Fruit fly (Drosophila melanogaster) whole organism, embryonic: ENCODE data around the gene CG32487.

Experiments
- Aef1 ChIP-seq: fragments of 200-800 bp; sonication (Bioruptor generic); IDR thresholded peaks from 3 replicates; pipeline ENCODE4 v1.3.6; 2022; ENCODE audit warnings: missing biosample characterization, missing genetic modification characterization
- CG10267 ChIP-seq: fragments of 200-800 bp; sonication (Bioruptor generic); optimal IDR thresholded peaks from 2 replicates; lab custom pipeline; 2018; ENCODE audit warnings: missing biosample characterization, mild to moderate bottlenecking, missing genetic modification characterization, moderate library complexity
- CG10321 ChIP-seq: fragments of 200-800 bp; sonication (Bioruptor generic); IDR thresholded peaks from 2 replicates; pipeline ENCODE4 v1.3.6; 2022; ENCODE audit warnings: missing biosample characterization, missing genetic modification characterization
- CG10654 ChIP-seq: fragments of 200-800 bp; sonication (Bioruptor generic); optimal IDR thresholded peaks from 2 replicates; lab custom pipeline; 2016; ENCODE audit warnings: missing biosample characterization, missing genetic modification characterization
- CG12744 ChIP-seq: fragments of 200-800 bp; sonication (Bioruptor generic); optimal IDR thresholded peaks from 2 replicates; lab custom pipeline; 2016; ENCODE audit warnings: missing biosample characterization, missing genetic modification characterization
- CG15073 ChIP-seq: fragments of 200-800 bp; sonication (Bioruptor generic); optimal IDR thresholded peaks from 2 replicates; lab custom pipeline; 2016; ENCODE audit warnings: missing biosample characterization, missing genetic modification characterization
- CG15479 ChIP-seq: fragments of 200-800 bp; sonication (Bioruptor generic); optimal IDR thresholded peaks from 3 replicates; lab custom pipeline; 2019; ENCODE audit warnings: missing biosample characterization, mild to moderate bottlenecking, missing genetic modification characterization, moderate library complexity
- CG16813 ChIP-seq: fragments of 200-800 bp; sonication (Bioruptor generic); IDR thresholded peaks from 3 replicates; pipeline ENCODE4 v1.3.6; 2022; ENCODE audit warnings: missing biosample characterization, missing genetic modification characterization; ENCODE audit not compliant: partially characterized antibody
- CG17385 ChIP-seq: fragments of 200-800 bp; sonication (Bioruptor generic); optimal IDR thresholded peaks from 3 replicates; lab custom pipeline; 2018; ENCODE audit warnings: missing biosample characterization, mild to moderate bottlenecking, missing genetic modification characterization
- CG17829 ChIP-seq: fragments of 200-800 bp; optimal IDR thresholded peaks from 2 replicates; lab custom pipeline; 2019; ENCODE audit warnings: missing biosample characterization, mild to moderate bottlenecking, missing genetic modification characterization, moderate library complexity
- CG18476 ChIP-seq: fragments of 200-800 bp; sonication (Bioruptor generic); optimal IDR thresholded peaks from 2 replicates; lab custom pipeline; 2016; ENCODE audit warnings: missing biosample characterization, mild to moderate bottlenecking, missing genetic modification characterization
- CG3281 ChIP-seq: fragments of 200-800 bp; sonication (Bioruptor generic); optimal IDR thresholded peaks from 3 replicates; lab custom pipeline; 2017; ENCODE audit warnings: missing biosample characterization, mild to moderate bottlenecking, missing genetic modification characterization
- CG3838 ChIP-seq: fragments of 200-800 bp; sonication (Bioruptor generic); optimal IDR thresholded peaks from 3 replicates; lab custom pipeline; 2016; ENCODE audit warnings: missing biosample characterization, missing genetic modification characterization
- CG4424 ChIP-seq: fragments of 200-800 bp; sonication (Bioruptor generic); optimal IDR thresholded peaks from 3 replicates; lab custom pipeline; 2016; ENCODE audit warnings: missing biosample characterization, missing genetic modification characterization
- CG4617 ChIP-seq: fragments of 200-800 bp; sonication (Bioruptor generic); optimal IDR thresholded peaks from 3 replicates; lab custom pipeline; 2016; ENCODE audit warnings: missing biosample characterization, missing genetic modification characterization, borderline replicate concordance
- CG4730 ChIP-seq: fragments of 200-800 bp; sonication (Bioruptor generic); IDR thresholded peaks from 2 replicates; pipeline ENCODE4 v1.3.6; 2022; ENCODE audit warnings: missing biosample characterization, missing genetic modification characterization
- CG5953 ChIP-seq: fragments of 200-800 bp; sonication (Bioruptor generic); IDR thresholded peaks from 2 replicates; pipeline ENCODE4 v1.3.6; 2022; ENCODE audit warnings: missing biosample characterization, missing genetic modification characterization
- CG8359 ChIP-seq: fragments of 200-800 bp; sonication (Bioruptor generic); optimal IDR thresholded peaks from 2 replicates; lab custom pipeline; 2017; ENCODE audit warnings: missing biosample characterization, mild to moderate bottlenecking, missing genetic modification characterization, borderline replicate concordance
- CG9609 ChIP-seq: fragments of 200-800 bp; sonication (Bioruptor generic); optimal IDR thresholded peaks from 3 replicates; lab custom pipeline; 2016; ENCODE audit warnings: missing biosample characterization, missing genetic modification characterization
- CTCF ChIP-seq: fragments of 200-800 bp; sonication (Bioruptor generic); optimal IDR thresholded peaks from 2 replicates; lab custom pipeline; 2017; ENCODE audit warnings: missing biosample characterization, mild to moderate bottlenecking, missing genetic modification characterization, moderate library complexity
- Camta ChIP-seq: fragments of 200-800 bp; sonication (Bioruptor generic); optimal IDR thresholded peaks from 2 replicates; lab custom pipeline; 2016; ENCODE audit warnings: missing biosample characterization, missing genetic modification characterization
- CrebB ChIP-seq: fragments of 200-800 bp; sonication (Bioruptor generic); optimal IDR thresholded peaks from 3 replicates; lab custom pipeline; 2018; ENCODE audit warnings: missing biosample characterization, mild to moderate bottlenecking, missing genetic modification characterization
- ERR ChIP-seq: fragments of 200-800 bp; sonication (Bioruptor generic); optimal IDR thresholded peaks from 2 replicates; lab custom pipeline; 2016; ENCODE audit warnings: missing biosample characterization, missing genetic modification characterization
- HLH3B ChIP-seq: fragments of 200-800 bp; sonication (Bioruptor generic); IDR thresholded peaks from 2 replicates; pipeline ENCODE4 v1.3.6; 2022; ENCODE audit warnings: missing biosample characterization, missing genetic modification characterization
- Hmr ChIP-seq: fragments of 200-800 bp; sonication (Bioruptor generic); optimal IDR thresholded peaks from 3 replicates; lab custom pipeline; 2017; ENCODE audit warnings: mild to moderate bottlenecking, missing biosample characterization, missing genetic modification reagents, missing genetic modification characterization
- Hmx ChIP-seq: fragments of 200-800 bp; sonication (Bioruptor generic); optimal IDR thresholded peaks from 2 replicates; lab custom pipeline; 2016; ENCODE audit warnings: missing biosample characterization, missing genetic modification characterization
- Mad ChIP-seq: fragments of 200-800 bp; sonication (Bioruptor generic); optimal IDR thresholded peaks from 2 replicates; lab custom pipeline; 2016; ENCODE audit warnings: missing biosample characterization, missing genetic modification characterization
- NC2α ChIP-seq: fragments of 200-800 bp; sonication (Bioruptor generic); optimal IDR thresholded peaks from 2 replicates; lab custom pipeline; 2016; ENCODE audit warnings: missing biosample characterization, missing genetic modification characterization
- Vsx1 ChIP-seq: fragments of 200-800 bp; sonication (Bioruptor generic); optimal IDR thresholded peaks from 2 replicates; lab custom pipeline; 2017; ENCODE audit warnings: missing biosample characterization, mild to moderate bottlenecking, missing genetic modification characterization, missing genetic modification reagents
- btn ChIP-seq: fragments of 200-800 bp; sonication (Bioruptor generic); optimal IDR thresholded peaks from 2 replicates; lab custom pipeline; 2016; ENCODE audit warnings: missing biosample characterization, missing genetic modification characterization
- disco-r ChIP-seq: fragments of 200-800 bp; sonication (Bioruptor generic); optimal IDR thresholded peaks from 2 replicates; lab custom pipeline; 2016; ENCODE audit warnings: missing biosample characterization, missing genetic modification characterization
- ftz-f1 ChIP-seq: fragments of 200-800 bp; sonication (Bioruptor generic); optimal IDR thresholded peaks from 2 replicates; lab custom pipeline; 2016; ENCODE audit warnings: missing biosample characterization, missing genetic modification characterization
- grn ChIP-seq: fragments of 200-800 bp; sonication (Bioruptor generic); optimal IDR thresholded peaks from 3 replicates; lab custom pipeline; 2017; ENCODE audit warnings: missing biosample characterization, missing genetic modification characterization
- hb ChIP-seq: fragments of 200-800 bp; sonication (Bioruptor generic); IDR thresholded peaks from 3 replicates; pipeline ENCODE4 v1.3.6; 2022; ENCODE audit warnings: missing biosample characterization, missing genetic modification characterization; ENCODE audit not compliant: partially characterized antibody
- lmd ChIP-seq: fragments of 200-800 bp; sonication (Bioruptor generic); IDR thresholded peaks from 2 replicates; pipeline ENCODE4 v1.3.6; 2022; ENCODE audit warnings: missing biosample characterization, missing genetic modification characterization
- nmo ChIP-seq: fragments of 200-800 bp; sonication (Bioruptor generic); optimal IDR thresholded peaks from 2 replicates; lab custom pipeline; 2018; ENCODE audit warnings: missing biosample characterization, mild to moderate bottlenecking, missing genetic modification characterization, moderate library complexity
- oc ChIP-seq: fragments of 200-800 bp; sonication (Bioruptor generic); optimal IDR thresholded peaks from 2 replicates; lab custom pipeline; 2018; ENCODE audit warnings: missing biosample characterization, mild to moderate bottlenecking, missing genetic modification characterization, moderate library complexity
- odd ChIP-seq: fragments of 200-800 bp; sonication (Bioruptor generic); optimal IDR thresholded peaks from 2 replicates; lab custom pipeline; 2017; ENCODE audit warnings: missing biosample characterization, mild to moderate bottlenecking, missing genetic modification characterization
- pfk ChIP-seq: fragments of 200-800 bp; sonication (Bioruptor generic); optimal IDR thresholded peaks from 2 replicates; lab custom pipeline; 2018; ENCODE audit warnings: missing biosample characterization, mild to moderate bottlenecking, missing genetic modification characterization, moderate library complexity
- pho ChIP-seq: fragments of 200-800 bp; sonication (Bioruptor generic); optimal IDR thresholded peaks from 2 replicates; lab custom pipeline; 2016; ENCODE audit warnings: missing biosample characterization, missing genetic modification characterization
- row ChIP-seq: fragments of 200-800 bp; sonication (Bioruptor generic); IDR thresholded peaks from 3 replicates; pipeline ENCODE4 v1.3.6; 2022; ENCODE audit warnings: missing biosample characterization, missing genetic modification characterization
- sd ChIP-seq: fragments of 200-800 bp; sonication (Bioruptor generic); optimal IDR thresholded peaks from 3 replicates; lab custom pipeline; 2018; ENCODE audit warnings: missing biosample characterization, mild to moderate bottlenecking, missing genetic modification characterization, moderate library complexity
- sisA ChIP-seq: fragments of 200-800 bp; sonication (Bioruptor generic); IDR thresholded peaks from 2 replicates; pipeline ENCODE4 v1.3.6; 2022; ENCODE audit warnings: missing biosample characterization, missing genetic modification characterization
- sna ChIP-seq: fragments of 200-800 bp; sonication (Bioruptor generic); IDR thresholded peaks from 2 replicates; pipeline ENCODE4 v1.3.6; 2022; ENCODE audit warnings: missing biosample characterization, missing genetic modification characterization; ENCODE audit not compliant: partially characterized antibody
- so ChIP-seq: fragments of 200-800 bp; sonication (Bioruptor generic); IDR thresholded peaks from 3 replicates; pipeline ENCODE4 v1.3.6; 2022; ENCODE audit warnings: missing biosample characterization, missing genetic modification characterization
- tll ChIP-seq, 2 experiments: fragments of 200-800 bp in 1 of 2; fragments of >200 bp in 1 of 2; sonication (Bioruptor generic) in 1 of 2; optimal IDR thresholded peaks; 2 replicates each; lab custom pipeline; 2017 to 2019; ENCODE audit warnings: missing biosample characterization in 2 of 2, missing genetic modification characterization in 2 of 2, mild to moderate bottlenecking in 1 of 2, moderate library complexity in 1 of 2
- tx ChIP-seq: fragments of 200-800 bp; sonication (Bioruptor generic); optimal IDR thresholded peaks from 2 replicates; lab custom pipeline; 2016; ENCODE audit warnings: missing biosample characterization, missing genetic modification characterization
- unc-4 ChIP-seq: fragments of 200-800 bp; sonication (Bioruptor generic); IDR thresholded peaks from 2 replicates; pipeline ENCODE4 v1.3.6; 2022; ENCODE audit warnings: missing biosample characterization, missing genetic modification characterization; ENCODE audit not compliant: partially characterized antibody

The CG32487 gene

DNA sequence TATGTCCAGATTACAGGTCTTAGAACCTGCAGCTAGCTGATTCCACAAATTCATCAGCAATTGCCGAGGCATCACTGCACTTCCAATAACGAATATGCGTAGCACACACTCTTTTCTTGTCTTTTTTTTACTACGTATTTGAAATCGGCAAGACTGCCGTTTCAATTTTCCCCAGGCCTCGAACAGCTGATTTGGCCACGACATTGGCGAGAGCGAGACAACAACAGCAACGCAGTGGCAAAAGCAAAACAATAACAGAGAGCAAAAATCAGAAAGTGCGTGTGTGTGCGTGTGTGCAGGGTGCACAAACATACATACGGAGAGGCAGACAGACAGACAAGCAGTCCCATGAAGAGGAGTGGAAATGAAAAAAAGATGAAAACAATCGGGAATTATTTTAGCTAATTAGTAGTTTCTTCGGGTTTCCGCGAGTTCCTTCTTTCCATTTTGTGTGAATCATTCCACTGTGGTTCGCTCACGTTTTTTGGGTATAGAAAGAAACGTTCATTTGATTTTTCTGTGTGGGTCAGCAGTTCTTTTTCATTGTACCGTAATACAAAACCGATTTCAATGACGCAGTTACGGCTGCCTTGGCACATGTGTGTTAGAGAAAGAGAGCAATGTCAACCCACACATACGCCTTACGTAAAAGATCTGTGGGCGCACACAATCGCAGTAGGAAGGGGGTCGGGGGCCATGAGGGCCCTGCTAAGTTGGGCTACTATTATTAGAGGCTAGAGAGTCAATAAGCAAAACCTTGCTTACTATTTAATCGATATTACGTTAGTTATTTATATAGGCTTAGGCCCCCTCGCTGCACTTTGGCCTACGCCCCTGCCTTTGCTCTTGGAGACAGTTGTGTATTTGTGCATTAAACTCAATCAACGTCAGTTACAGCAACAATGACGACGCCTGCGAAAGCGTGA, 43.3 kb upstream of the CG32487 start (continued):
- TF ChIP-seq CG15479 (GFP tag; lab: Kevin White, UChicago), result peak; percentile 6
- TF ChIP-seq unc-4 (GFP tag; lab: Robert Waterston, UW), result peak; percentile 31; the same call in 1 of the 2 replicates
- TF ChIP-seq sd, result peak; percentile 88
- TF ChIP-seq tx (GFP tag; lab: Kevin White, UChicago), result peak; percentile 98
- peak; percentile 97 for TF ChIP-seq nmo (GFP tag; lab: Kevin White, UChicago)
- no peak for TF ChIP-seq hb (GFP tag; lab: Robert Waterston, UW)
- peak; percentile 96 for TF ChIP-seq CrebB (tag; lab: Kevin White, UChicago)
- TF ChIP-seq CG12744 (GFP tag; lab: Kevin White, UChicago), result peak; percentile 98
- peak; percentile 99 for TF ChIP-seq CG9609 (GFP tag; lab: Kevin White, UChicago)
- peak; percentile 99 for TF ChIP-seq HLH3B (GFP tag; lab: Robert Waterston, UW)
- peak; percentile 100 for TF ChIP-seq sisA (GFP tag; lab: Robert Waterston, UW)
- TF ChIP-seq grn (GFP tag; lab: Kevin White, UChicago), result peak; percentile 88
- peak; percentile 95 for TF ChIP-seq CG3838 (GFP tag; lab: Kevin White, UChicago)
- peak; percentile 98 for TF ChIP-seq Camta (GFP tag; lab: Kevin White, UChicago)
- TF ChIP-seq lmd (GFP tag; lab: Robert Waterston, UW), result peak; percentile 99
- peak; percentile 98 for TF ChIP-seq CG4424 (GFP tag; lab: Kevin White, UChicago)
- peak; percentile 99 for TF ChIP-seq pho
- peak; percentile 98 for TF ChIP-seq oc (tag; lab: Kevin White, UChicago)
- peak; percentile 96 for TF ChIP-seq ftz-f1 (GFP tag; lab: Kevin White, UChicago)
- peak; percentile 94 for TF ChIP-seq CG17385
- TF ChIP-seq CG18476 (GFP tag; lab: Kevin White, UChicago), result peak; percentile 97
- peak; percentile 99 for TF ChIP-seq row (GFP tag; lab: Robert Waterston, UW)
- peak; percentile 97 for TF ChIP-seq btn (GFP tag; lab: Kevin White, UChicago)
- TF ChIP-seq CG4730 (GFP tag; lab: Robert Waterston, UW), result peak; percentile 99
- peak; percentile 23; the same call in 1 of the 2 replicates for TF ChIP-seq sna (GFP tag; lab: Robert Waterston, UW)
- peak; percentile 88 for TF ChIP-seq CG10267 (tag; lab: Kevin White, UChicago)
- no peak for TF ChIP-seq CG16813 (GFP tag; lab: Robert Waterston, UW)
- TF ChIP-seq odd, result peak; percentile 94
- peak; percentile 98 for TF ChIP-seq CG3281 (GFP tag; lab: Kevin White, UChicago)
- TF ChIP-seq CG10654 (GFP tag; lab: Kevin White, UChicago), result peak; percentile 98
- peak; percentile 97 for TF ChIP-seq CG17829 (tag; lab: Kevin White, UChicago)
- TF ChIP-seq Mad (GFP tag; lab: Kevin White, UChicago), result peak; percentile 98
- peak; percentile 99 for TF ChIP-seq CG5953
- peak; percentile 98 for TF ChIP-seq ERR
- TF ChIP-seq Hmr, result peak; percentile 99
- TF ChIP-seq pfk (GFP tag; lab: Kevin White, UChicago), result peak; percentile 63
- TF ChIP-seq CG4617 (GFP tag; lab: Kevin White, UChicago), result peak; percentile 98
- peak; percentile 96 for TF ChIP-seq disco-r (GFP tag; lab: Kevin White, UChicago)
- TF ChIP-seq Hmx (GFP tag; lab: Kevin White, UChicago), result peak; percentile 96
- TF ChIP-seq Aef1, result peak; percentile 99
- peak; percentile 65 for TF ChIP-seq CTCF (GFP tag; lab: Kevin White, UChicago)
- TF ChIP-seq Vsx1 (GFP tag; lab: Kevin White, UChicago), result peak; percentile 92
- peak; percentile 96 for TF ChIP-seq CG10321 (GFP tag; lab: Robert Waterston, UW)
- peak; percentile 98 for TF ChIP-seq NC2α (GFP tag; lab: Kevin White, UChicago)
- peak; percentile 99 for TF ChIP-seq so
- TF ChIP-seq tll (GFP tag; optimal IDR thresholded peaks at IDR 0.05; lab: Kevin White, UChicago), result peak in 1 of 2 experiments; percentile 32
- peak; percentile 89 for TF ChIP-seq CG15073
- peak; percentile 93 for TF ChIP-seq CG8359 (GFP tag; lab: Kevin White, UChicago)
